Worm (Caenorhabditis elegans) whole organism, L2 larva: ENCODE measurements around the gene E01G4.5.

ENCODE experiments used
- C34F6.9 ChIP-seq: fragments of 150-350 bp; optimal IDR thresholded peaks from 2 replicates; lab custom pipeline; 2014; ENCODE audit warnings: missing biosample characterization, missing genetic modification characterization
- F13H6.1 ChIP-seq: sonication (generic microtip); optimal IDR thresholded peaks from 2 replicates; lab custom pipeline; 2016; ENCODE audit warnings: missing genetic modification characterization, missing compliant biosample characterization
- R02D3.7 ChIP-seq: fragments of 150-350 bp; optimal IDR thresholded peaks from 2 replicates; lab custom pipeline; 2014; ENCODE audit warnings: missing biosample characterization, missing genetic modification characterization
- Y55F3AM.14 ChIP-seq: fragments of 200-800 bp; sonication (Bioruptor generic); optimal IDR thresholded peaks from 2 replicates; lab custom pipeline; 2018; ENCODE audit warnings: mild to moderate bottlenecking, missing genetic modification characterization, missing compliant biosample characterization
- ZK546.5 ChIP-seq: sonication (generic microtip); optimal IDR thresholded peaks from 2 replicates; lab custom pipeline; 2017; ENCODE audit warnings: missing biosample characterization, missing genetic modification characterization
- alr-1 ChIP-seq: fragments of 150-350 bp; optimal IDR thresholded peaks from 2 replicates; lab custom pipeline; 2014; ENCODE audit warnings: missing biosample characterization, missing genetic modification characterization
- aly-2 ChIP-seq: fragments of 150-350 bp; optimal IDR thresholded peaks from 2 replicates; lab custom pipeline; 2014; ENCODE audit warnings: missing biosample characterization, missing genetic modification characterization
- ama-1 ChIP-seq: fragments of 150-350 bp; optimal IDR thresholded peaks from 2 replicates; lab custom pipeline; 2018; ENCODE audit warnings: inconsistent platforms
- blmp-1 ChIP-seq: sonication (generic microtip); optimal IDR thresholded peaks from 2 replicates; lab custom pipeline; 2017; ENCODE audit warnings: missing genetic modification characterization, mild to moderate bottlenecking, missing compliant biosample characterization, antibody characterized with exemption, moderate library complexity; ENCODE audit not compliant: insufficient read depth
- ceh-16 ChIP-seq: fragments of 150-350 bp; optimal IDR thresholded peaks from 2 replicates; lab custom pipeline; 2014; ENCODE audit warnings: missing biosample characterization, missing genetic modification characterization
- ceh-82 ChIP-seq: fragments of 150-350 bp; optimal IDR thresholded peaks from 2 replicates; lab custom pipeline; 2014; ENCODE audit warnings: missing biosample characterization, missing genetic modification characterization
- crh-2 ChIP-seq: sonication (generic microtip); optimal IDR thresholded peaks from 2 replicates; lab custom pipeline; 2017; ENCODE audit warnings: missing biosample characterization, missing genetic modification characterization
- dmd-4 ChIP-seq: sonication (generic microtip); optimal IDR thresholded peaks from 2 replicates; lab custom pipeline; 2017; ENCODE audit warnings: missing biosample characterization, missing genetic modification characterization
- egl-27 ChIP-seq: sonication (generic microtip); optimal IDR thresholded peaks from 3 replicates; lab custom pipeline; 2017; ENCODE audit warnings: missing biosample characterization, missing genetic modification reagents, missing genetic modification characterization
- elt-1 ChIP-seq: fragments of 150-350 bp; optimal IDR thresholded peaks from 2 replicates; lab custom pipeline; 2014; ENCODE audit warnings: missing biosample characterization, missing genetic modification characterization
- elt-3 ChIP-seq: sonication (generic microtip); optimal IDR thresholded peaks from 2 replicates; lab custom pipeline; 2017; ENCODE audit warnings: missing biosample characterization, missing genetic modification characterization
- fos-1 ChIP-seq: fragments of 150-350 bp; optimal IDR thresholded peaks from 2 replicates; lab custom pipeline; 2014; ENCODE audit warnings: missing biosample characterization, missing genetic modification characterization
- gmeb-1 ChIP-seq: fragments of 150-350 bp; optimal IDR thresholded peaks from 2 replicates; lab custom pipeline; 2014; ENCODE audit warnings: missing biosample characterization, missing genetic modification characterization
- lin-11 ChIP-seq: fragments of 150-350 bp; sonication (generic microtip); optimal IDR thresholded peaks from 2 replicates; lab custom pipeline; 2014; ENCODE audit warnings: missing biosample characterization, missing genetic modification characterization, inconsistent platforms, mixed read lengths
- lin-13 ChIP-seq: fragments of 150-350 bp; optimal IDR thresholded peaks from 2 replicates; lab custom pipeline; 2014; ENCODE audit warnings: missing biosample characterization, missing genetic modification reagents, missing genetic modification characterization
- lin-39 ChIP-seq: fragments of 150-350 bp; optimal IDR thresholded peaks from 2 replicates; lab custom pipeline; 2014; ENCODE audit warnings: missing biosample characterization, missing genetic modification reagents, missing genetic modification characterization
- lsy-2 ChIP-seq, 2 experiments: fragments of 150-350 bp in 1 of 2; sonication (generic microtip) in 1 of 2; optimal IDR thresholded peaks; 2 replicates each; lab custom pipeline; 2014 to 2017; ENCODE audit warnings: missing biosample characterization in 2 of 2, missing genetic modification characterization in 2 of 2
- mab-5 ChIP-seq: fragments of 150-350 bp; optimal IDR thresholded peaks from 2 replicates; lab custom pipeline; 2014; ENCODE audit warnings: missing biosample characterization, missing genetic modification characterization
- mbf-1 ChIP-seq: sonication (generic microtip); optimal IDR thresholded peaks from 2 replicates; lab custom pipeline; 2017; ENCODE audit warnings: missing biosample characterization, missing genetic modification characterization
- mdl-1 ChIP-seq, 2 experiments: fragments of 150-350 bp in 1 of 2; sonication (generic microtip) in 1 of 2; optimal IDR thresholded peaks; 2 replicates each; lab custom pipeline; 2017; ENCODE audit warnings: missing biosample characterization in 2 of 2, missing genetic modification characterization in 2 of 2
- nhr-10 ChIP-seq: sonication (generic microtip); optimal IDR thresholded peaks from 2 replicates; lab custom pipeline; 2017; ENCODE audit warnings: missing biosample characterization, missing genetic modification characterization
- nhr-11 ChIP-seq: fragments of 150-350 bp; optimal IDR thresholded peaks from 2 replicates; lab custom pipeline; 2014; ENCODE audit warnings: missing biosample characterization, missing genetic modification characterization
- nhr-12 ChIP-seq: fragments of 150-350 bp; optimal IDR thresholded peaks from 2 replicates; lab custom pipeline; 2014; ENCODE audit warnings: missing biosample characterization, missing genetic modification characterization
- nhr-129 ChIP-seq: fragments of 150-350 bp; optimal IDR thresholded peaks from 2 replicates; lab custom pipeline; 2014; ENCODE audit warnings: missing biosample characterization, missing genetic modification characterization
- nhr-21 ChIP-seq: fragments of 150-350 bp; optimal IDR thresholded peaks from 2 replicates; lab custom pipeline; 2014; ENCODE audit warnings: missing biosample characterization, missing genetic modification characterization
- nhr-23 ChIP-seq: fragments of 150-350 bp; optimal IDR thresholded peaks from 2 replicates; lab custom pipeline; 2014; ENCODE audit warnings: missing biosample characterization, missing genetic modification reagents, missing genetic modification characterization
- nhr-237 ChIP-seq: fragments of 150-350 bp; optimal IDR thresholded peaks from 2 replicates; lab custom pipeline; 2014; ENCODE audit warnings: missing biosample characterization, missing genetic modification characterization
- nhr-25 ChIP-seq: fragments of 150-350 bp; sonication (generic microtip); optimal IDR thresholded peaks from 3 replicates; lab custom pipeline; 2014; ENCODE audit warnings: missing biosample characterization, missing genetic modification characterization
- nhr-6 ChIP-seq: fragments of 150-350 bp; optimal IDR thresholded peaks from 2 replicates; lab custom pipeline; 2014; ENCODE audit warnings: missing biosample characterization, missing genetic modification characterization
- nhr-77 ChIP-seq: fragments of 150-350 bp; optimal IDR thresholded peaks from 2 replicates; lab custom pipeline; 2014; ENCODE audit warnings: missing biosample characterization, missing genetic modification characterization
- peb-1 ChIP-seq: fragments of 150-350 bp; optimal IDR thresholded peaks from 2 replicates; lab custom pipeline; 2014; ENCODE audit warnings: missing biosample characterization, missing genetic modification characterization
- sem-4 ChIP-seq: fragments of 150-350 bp; optimal IDR thresholded peaks from 2 replicates; lab custom pipeline; 2014; ENCODE audit warnings: missing biosample characterization, missing genetic modification reagents, missing genetic modification characterization
- skn-1 ChIP-seq: sonication (generic microtip); optimal IDR thresholded peaks from 2 replicates; lab custom pipeline; 2017; ENCODE audit warnings: missing biosample characterization, missing genetic modification characterization
- sma-3 ChIP-seq: sonication (generic microtip); optimal IDR thresholded peaks from 2 replicates; lab custom pipeline; 2016; ENCODE audit warnings: missing genetic modification reagents, missing genetic modification characterization, missing compliant biosample characterization
- sma-9 ChIP-seq, 2 experiments: fragments of 150-350 bp in 1 of 2; sonication (generic microtip) in 1 of 2; optimal IDR thresholded peaks; 2 replicates each; lab custom pipeline; 2014 to 2016; ENCODE audit warnings: missing genetic modification characterization in 2 of 2, mild to moderate bottlenecking in 1 of 2, missing biosample characterization in 1 of 2, missing compliant biosample characterization in 1 of 2, missing genetic modification reagents in 1 of 2, moderate library complexity in 1 of 2
- snpc-4 ChIP-seq: fragments of 150-350 bp; optimal IDR thresholded peaks from 2 replicates; lab custom pipeline; 2014; ENCODE audit warnings: missing biosample characterization, missing genetic modification characterization
- unc-39 ChIP-seq: fragments of 150-350 bp; optimal IDR thresholded peaks from 2 replicates; lab custom pipeline; 2014; ENCODE audit warnings: missing biosample characterization, missing genetic modification characterization
- unc-55 ChIP-seq: fragments of 150-350 bp; sonication (generic microtip); optimal IDR thresholded peaks from 3 replicates; lab custom pipeline; 2014; ENCODE audit warnings: missing biosample characterization, missing genetic modification reagents, missing genetic modification characterization
- unc-62 ChIP-seq: fragments of 150-350 bp; optimal IDR thresholded peaks from 2 replicates; lab custom pipeline; 2014; ENCODE audit warnings: missing biosample characterization, missing genetic modification reagents, missing genetic modification characterization
- zag-1 ChIP-seq: fragments of 150-350 bp; optimal IDR thresholded peaks from 2 replicates; lab custom pipeline; 2014; ENCODE audit warnings: missing biosample characterization, missing genetic modification characterization
- ztf-1 ChIP-seq: fragments of 200-800 bp; sonication (Bioruptor generic); conservative IDR thresholded peaks from 2 replicates; pipeline ENCODE4 v1.3.6; 2022; ENCODE audit warnings: missing genetic modification characterization, missing compliant biosample characterization
- ztf-11 ChIP-seq: sonication (generic microtip); optimal IDR thresholded peaks from 2 replicates; lab custom pipeline; 2017; ENCODE audit warnings: missing biosample characterization, missing genetic modification characterization
- ztf-4 ChIP-seq: fragments of 150-350 bp; optimal IDR thresholded peaks from 2 replicates; lab custom pipeline; 2014; ENCODE audit warnings: missing biosample characterization, missing genetic modification characterization

The E01G4.5 gene

ce11 chrII:13447668-13448067, 24.5 kb upstream of the E01G4.5 start:
- TF ChIP-seq ztf-11 (tag; lab: Kevin White, UChicago) (no peak), egl-27 (tag; lab: Kevin White, UChicago) (peak; percentile 69), nhr-129 (tag; lab: Kevin White, UChicago) (peak; percentile 91), ama-1 (lab: Kevin White, UChicago) (peak; percentile 37), sma-3 (GFP tag; lab: Kevin White, UChicago) (peak; percentile 77), alr-1 (no peak), lin-39 (tag; lab: Kevin White, UChicago) (no peak), nhr-77 (tag; lab: Kevin White, UChicago) (no peak), ceh-82 (tag; lab: Kevin White, UChicago) (peak; percentile 6), nhr-12 (peak; percentile 18), sem-4 (tag; lab: Kevin White, UChicago) (peak; percentile 57), elt-3 (tag; lab: Kevin White, UChicago) (no peak), lin-11 (tag; lab: Kevin White, UChicago) (peak; percentile 60), Y55F3AM.14 (GFP tag; lab: Kevin White, UChicago) (no peak), C34F6.9 (peak; percentile 97), ceh-16 (tag; lab: Kevin White, UChicago) (no peak), mdl-1 (tag; optimal IDR thresholded peaks at IDR 0.05; lab: Kevin White, UChicago) (peak in 1 of 2 experiments; percentile 54), ztf-1 (GFP tag; lab: Robert Waterston, UW) (no peak), nhr-6 (tag; lab: Kevin White, UChicago) (peak; percentile 81), nhr-10 (no peak), F13H6.1 (tag; lab: Kevin White, UChicago) (peak; percentile 66), zag-1 (tag; lab: Kevin White, UChicago) (peak; percentile 57), elt-1 (tag; lab: Kevin White, UChicago) (no peak), snpc-4 (peak; percentile 45), ZK546.5 (no peak), sma-9 (GFP tag; optimal IDR thresholded peaks at IDR 0.05; lab: Kevin White, UChicago) (peak; percentile 85), sma-9 (tag; optimal IDR thresholded peaks at IDR 0.05; lab: Kevin White, UChicago) (no peak), nhr-23 (tag; lab: Kevin White, UChicago) (no peak), nhr-21 (tag; lab: Kevin White, UChicago) (peak; percentile 73), dmd-4 (tag; lab: Kevin White, UChicago) (no peak), nhr-25 (tag; lab: Kevin White, UChicago) (peak; percentile 76), blmp-1 (tag; lab: Kevin White, UChicago) (peak; percentile 7), aly-2 (tag; lab: Kevin White, UChicago) (no peak), mbf-1 (tag; lab: Kevin White, UChicago) (no peak), unc-55 (peak; percentile 96), nhr-11 (tag; lab: Kevin White, UChicago) (no peak), fos-1 (tag; lab: Kevin White, UChicago) (peak; percentile 90), ztf-4 (tag; lab: Kevin White, UChicago) (peak; percentile 69), gmeb-1 (peak; percentile 84), mab-5 (tag; lab: Kevin White, UChicago) (peak; percentile 74), nhr-237 (tag; lab: Kevin White, UChicago) (no peak), R02D3.7 (no peak), crh-2 (peak; percentile 93), lin-13 (GFP tag; lab: Kevin White, UChicago) (peak; percentile 92), unc-62 (GFP tag; lab: Kevin White, UChicago) (no peak), lsy-2 (tag; optimal IDR thresholded peaks at IDR 0.05; lab: Kevin White, UChicago) (peak; percentile 65 to 92), peb-1 (tag; lab: Kevin White, UChicago) (no peak), skn-1 (peak; percentile 75), unc-39 (tag; lab: Kevin White, UChicago) (no peak)
- TF ChIP-seq, all 48 proteins: peak for 27
